Worm (Caenorhabditis elegans) whole organism, L1 larva: ENCODE data around the gene sri-7.

Experiments used
- F16B12.6 ChIP-seq: fragments of 150-350 bp; optimal IDR thresholded peaks from 2 replicates; lab custom pipeline; 2014; ENCODE audit warnings: missing biosample characterization, missing genetic modification characterization
- aha-1 ChIP-seq: fragments of 150-350 bp; optimal IDR thresholded peaks from 2 replicates; lab custom pipeline; 2014; ENCODE audit warnings: missing biosample characterization, missing genetic modification characterization
- ceh-82 ChIP-seq, 3 experiments: fragments of 150-350 bp in 1 of 3; sonication (generic microtip) in 2 of 3; optimal IDR thresholded peaks; 2 replicates each; lab custom pipeline; 2014 to 2017; ENCODE audit warnings: missing biosample characterization in 3 of 3, missing genetic modification characterization in 3 of 3
- dpl-1 ChIP-seq, 3 experiments: fragments of 150-350 bp in 2 of 3; sonication (generic microtip) in 1 of 3; optimal IDR thresholded peaks; 2 replicates each; lab custom pipeline; 2014 to 2017; ENCODE audit warnings: missing biosample characterization in 3 of 3, missing genetic modification characterization in 3 of 3, missing genetic modification reagents in 3 of 3
- efl-1 ChIP-seq, 4 experiments: fragments of 150-350 bp; optimal IDR thresholded peaks in 3 of 4; peaks in 1 of 4; 1 replicate in 1 of 4; 2 replicates in 3 of 4; lab custom pipeline; 2014; ENCODE audit warnings: missing biosample characterization in 2 of 4, missing genetic modification characterization in 2 of 4, missing genetic modification reagents in 2 of 4
- elt-2 ChIP-seq: sonication (generic microtip); optimal IDR thresholded peaks from 2 replicates; lab custom pipeline; 2016; ENCODE audit warnings: missing genetic modification characterization, mild to moderate bottlenecking, inconsistent platforms, missing compliant biosample characterization, missing genetic modification reagents
- elt-3 ChIP-seq, 6 experiments: fragments of 150-350 bp in 1 of 6; sonication (generic microtip); optimal IDR thresholded peaks; 2 replicates each; lab custom pipeline; 2017 to 2018; ENCODE audit warnings: missing biosample characterization in 6 of 6, missing genetic modification characterization in 6 of 6, inconsistent platforms in 1 of 6
- ets-5 ChIP-seq: fragments of 200-800 bp; sonication (Bioruptor generic); IDR thresholded peaks from 2 replicates; pipeline ENCODE4 v1.3.6; 2022; ENCODE audit warnings: missing genetic modification characterization, missing compliant biosample characterization
- fkh-4 ChIP-seq: sonication (generic microtip); optimal IDR thresholded peaks from 2 replicates; lab custom pipeline; 2016; ENCODE audit warnings: missing compliant biosample characterization, missing genetic modification characterization, borderline replicate concordance
- fos-1 ChIP-seq: fragments of 150-350 bp; optimal IDR thresholded peaks from 2 replicates; lab custom pipeline; 2014; ENCODE audit warnings: missing biosample characterization, missing genetic modification characterization
- hlh-17 ChIP-seq: fragments of 200-800 bp; sonication (Bioruptor generic); optimal IDR thresholded peaks from 2 replicates; lab custom pipeline; 2018; ENCODE audit warnings: missing genetic modification characterization, mild to moderate bottlenecking, missing compliant biosample characterization, moderate library complexity, borderline replicate concordance
- hlh-4 ChIP-seq: sonication (generic microtip); optimal IDR thresholded peaks from 2 replicates; lab custom pipeline; 2016; ENCODE audit warnings: mild to moderate bottlenecking, missing genetic modification characterization, missing compliant biosample characterization
- irx-1 ChIP-seq: sonication (generic microtip); optimal IDR thresholded peaks from 2 replicates; lab custom pipeline; 2016; ENCODE audit warnings: missing genetic modification characterization, missing compliant biosample characterization
- isw-1 ChIP-seq: fragments of 200-800 bp; sonication (Bioruptor generic); IDR thresholded peaks from 2 replicates; pipeline ENCODE4 v1.3.6; 2022; ENCODE audit warnings: missing genetic modification characterization, missing compliant biosample characterization
- jun-1 ChIP-seq: fragments of 150-350 bp; optimal IDR thresholded peaks from 2 replicates; lab custom pipeline; 2014; ENCODE audit warnings: missing biosample characterization, missing genetic modification reagents, missing genetic modification characterization
- nhr-12 ChIP-seq: sonication (generic microtip); optimal IDR thresholded peaks from 2 replicates; lab custom pipeline; 2017; ENCODE audit warnings: missing biosample characterization, missing genetic modification characterization
- nhr-19 ChIP-seq: fragments of 200-800 bp; sonication (Bioruptor generic); conservative IDR thresholded peaks from 2 replicates; pipeline ENCODE4 v1.3.6; 2022; ENCODE audit warnings: missing genetic modification characterization, missing compliant biosample characterization
- nhr-237 ChIP-seq: fragments of 150-350 bp; optimal IDR thresholded peaks from 2 replicates; lab custom pipeline; 2014; ENCODE audit warnings: missing biosample characterization, missing genetic modification characterization
- nhr-71 ChIP-seq: sonication (generic microtip); optimal IDR thresholded peaks from 2 replicates; lab custom pipeline; 2016; ENCODE audit warnings: mild to moderate bottlenecking, missing genetic modification characterization, moderate library complexity, missing compliant biosample characterization
- nhr-77 ChIP-seq: fragments of 150-350 bp; optimal IDR thresholded peaks from 2 replicates; lab custom pipeline; 2014; ENCODE audit warnings: missing biosample characterization, missing genetic modification characterization
- nhr-84 ChIP-seq: sonication (generic microtip); optimal IDR thresholded peaks from 2 replicates; lab custom pipeline; 2017; ENCODE audit warnings: missing biosample characterization, missing genetic modification characterization
- nhr-85 ChIP-seq: sonication (generic microtip); peaks from one replicate; lab custom pipeline; 2016; ENCODE audit warnings: missing genetic modification characterization, inconsistent platforms, missing compliant biosample characterization
- tbx-2 ChIP-seq: sonication (generic microtip); optimal IDR thresholded peaks from 2 replicates; lab custom pipeline; 2016; ENCODE audit warnings: missing genetic modification characterization, missing compliant biosample characterization
- tlp-1 ChIP-seq: fragments of 150-350 bp; optimal IDR thresholded peaks from 2 replicates; lab custom pipeline; 2014; ENCODE audit warnings: missing biosample characterization, missing genetic modification characterization
- unc-30 ChIP-seq: sonication (generic microtip); optimal IDR thresholded peaks from 2 replicates; lab custom pipeline; 2017; ENCODE audit warnings: missing biosample characterization, missing genetic modification characterization
- unc-86 ChIP-seq: sonication (generic microtip); optimal IDR thresholded peaks from 2 replicates; lab custom pipeline; 2016; ENCODE audit warnings: missing genetic modification characterization, missing compliant biosample characterization
- ztf-11 ChIP-seq, 2 experiments: sonication (generic microtip); optimal IDR thresholded peaks; 2 replicates each; lab custom pipeline; 2016 to 2017; ENCODE audit warnings: missing genetic modification characterization in 2 of 2, missing biosample characterization in 1 of 2, missing compliant biosample characterization in 1 of 2

The sri-7 gene

ce11 chrV:15413847-15414246, 13.7 kb downstream of the sri-7 start, which contains the start of gene srh-264:
Gene srh-264 (plus strand): TSS chrV:15414147.
- TF ChIP-seq tlp-1 (tag; lab: Kevin White, UChicago): no peak
- TF ChIP-seq hlh-4 (tag; lab: Kevin White, UChicago): no peak
- no peak for TF ChIP-seq tbx-2
- TF ChIP-seq dpl-1 (GFP tag; optimal IDR thresholded peaks at IDR 0.05; lab: Kevin White, UChicago): no peak
- no peak for TF ChIP-seq fkh-4 (tag; lab: Kevin White, UChicago)
- TF ChIP-seq unc-86 (tag; lab: Kevin White, UChicago): no peak
- TF ChIP-seq elt-2 (tag; lab: Kevin White, UChicago): no peak

- TF ChIP-seq aha-1 (tag; lab: Kevin White, UChicago) (no peak), irx-1 (no peak), fkh-4 (tag; lab: Kevin White, UChicago) (no peak), hlh-17 (no peak)
Observed at ce11 chrV:15415951-15416350, 15.8 kb downstream of the sri-7 start, which contains the start of gene srh-265. Gene srh-265 (plus strand): TSS chrV:15416251.

DNA sequence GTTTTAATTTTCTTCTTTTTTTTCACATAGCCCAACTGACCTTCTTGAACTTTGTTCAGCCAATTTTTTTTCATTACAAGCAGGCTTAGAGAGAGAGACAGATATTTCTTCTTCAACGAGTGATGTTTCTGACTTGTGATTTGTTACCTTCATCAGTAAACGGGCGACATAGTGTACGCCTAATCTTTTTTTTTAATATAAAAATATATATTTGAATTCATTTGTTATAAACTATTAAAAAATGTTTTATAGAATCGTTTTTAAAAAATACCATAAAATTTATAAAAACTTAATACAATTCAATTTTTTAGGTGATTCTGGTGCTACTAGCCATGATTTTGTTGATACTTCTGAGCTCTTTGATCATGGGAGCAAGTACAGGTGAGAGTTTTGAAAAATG, 17.7 kb downstream of the sri-7 start, which contains the start of gene T06E6.10:
Gene T06E6.10, plus strand, starts transcription at position 301 of the 400 bp plus-strand sequence.
- no peak for TF ChIP-seq nhr-71 (tag; lab: Kevin White, UChicago)
- no peak for TF ChIP-seq ztf-11 (tag; optimal IDR thresholded peaks at IDR 0.05; lab: Kevin White, UChicago)
- TF ChIP-seq unc-30: no peak
- TF ChIP-seq F16B12.6 (tag; lab: Kevin White, UChicago): no peak
- no peak for TF ChIP-seq aha-1 (tag; lab: Kevin White, UChicago)
- no peak for TF ChIP-seq fos-1 (tag; lab: Kevin White, UChicago)
- TF ChIP-seq nhr-84 (tag; lab: Kevin White, UChicago): no peak
- no peak for TF ChIP-seq ceh-82 (tag; optimal IDR thresholded peaks at IDR 0.05; lab: Kevin White, UChicago)
- TF ChIP-seq nhr-237 (tag; lab: Kevin White, UChicago): no peak
- TF ChIP-seq jun-1 (tag; lab: Kevin White, UChicago): no peak
- no peak for TF ChIP-seq elt-3 (tag; optimal IDR thresholded peaks at IDR 0.05; lab: Kevin White, UChicago)
- TF ChIP-seq nhr-77 (tag; lab: Kevin White, UChicago): no peak
- TF ChIP-seq isw-1 (GFP tag; lab: Robert Waterston, UW): no peak

- TF ChIP-seq unc-86 (tag; lab: Kevin White, UChicago): no peak
Observed at ce11 chrV:15423601-15424000, 23.5 kb downstream of the sri-7 start, which contains the start of gene fbxa-104. Gene fbxa-104 (minus strand): TSS chrV:15423683.

ce11 chrV:15425368-15426091, 25.4 kb downstream of the sri-7 start, which contains the start of gene Y36E3A.2:
Gene Y36E3A.2 (plus strand): TSS chrV:15426041.
- no peak for TF ChIP-seq ets-5 (GFP tag; lab: Robert Waterston, UW)
- peak; percentile 65 for TF ChIP-seq elt-2 (tag; lab: Kevin White, UChicago)
- TF ChIP-seq efl-1 (optimal IDR thresholded peaks at IDR 0.05; lab: Kevin White, UChicago): no peak
- peak in 1 of 2 experiments; percentile 9 for TF ChIP-seq efl-1 (GFP tag; optimal IDR thresholded peaks at IDR 0.05 in 1 of 2; lab: Kevin White, UChicago)

ce11 chrV:15426944-15427343, 26.8 kb downstream of the sri-7 start, which contains the start of gene fbxa-209:
Gene fbxa-209 (minus strand): TSS chrV:15427044.
- TF ChIP-seq nhr-19 (GFP tag; lab: Robert Waterston, UW) (no peak), efl-1 (optimal IDR thresholded peaks at IDR 0.05; lab: Kevin White, UChicago) (no peak), efl-1 (GFP tag; optimal IDR thresholded peaks at IDR 0.05 in 1 of 2; lab: Kevin White, UChicago) (peak in 1 of 2 experiments; percentile 84), nhr-85 (tag; lab: Kevin White, UChicago) (peak; percentile 13), nhr-12 (no peak)
